Fruit fly (Drosophila melanogaster) whole organism, embryonic: ENCODE results near the gene lilli.

ENCODE experiments used
- Bgb ChIP-seq: fragments of 200-800 bp; sonication (Bioruptor generic); IDR thresholded peaks from 2 replicates; pipeline ENCODE4 v1.3.6; 2022; ENCODE audit warnings: missing biosample characterization, missing genetic modification characterization; ENCODE audit not compliant: partially characterized antibody
- BtbVII ChIP-seq: fragments of 200-800 bp; sonication (Bioruptor generic); optimal IDR thresholded peaks from 3 replicates; lab custom pipeline; 2017; ENCODE audit warnings: missing biosample characterization, mild to moderate bottlenecking, missing genetic modification characterization
- CG10654 ChIP-seq: fragments of 200-800 bp; sonication (Bioruptor generic); optimal IDR thresholded peaks from 2 replicates; lab custom pipeline; 2016; ENCODE audit warnings: missing biosample characterization, missing genetic modification characterization
- CG12391 ChIP-seq: fragments of 200-800 bp; sonication (Bioruptor generic); optimal IDR thresholded peaks from 3 replicates; lab custom pipeline; 2018; ENCODE audit warnings: missing biosample characterization, mild to moderate bottlenecking, missing genetic modification characterization, moderate library complexity
- CG13296 ChIP-seq: fragments of 200-800 bp; sonication (Bioruptor generic); optimal IDR thresholded peaks from 3 replicates; lab custom pipeline; 2018; ENCODE audit warnings: missing biosample characterization, mild to moderate bottlenecking, missing genetic modification characterization
- CG13624 ChIP-seq: fragments of 200-800 bp; sonication (Bioruptor generic); optimal IDR thresholded peaks from 2 replicates; lab custom pipeline; 2016; ENCODE audit warnings: missing biosample characterization, missing genetic modification characterization
- CG14667 ChIP-seq: fragments of 200-800 bp; sonication (Bioruptor generic); IDR thresholded peaks from 2 replicates; pipeline ENCODE4 v1.3.6; 2022; ENCODE audit warnings: missing biosample characterization, missing genetic modification characterization
- CG15073 ChIP-seq: fragments of 200-800 bp; sonication (Bioruptor generic); optimal IDR thresholded peaks from 2 replicates; lab custom pipeline; 2016; ENCODE audit warnings: missing biosample characterization, missing genetic modification characterization
- CG15514 ChIP-seq: fragments of 200-800 bp; sonication (Bioruptor generic); optimal IDR thresholded peaks from 3 replicates; lab custom pipeline; 2017; ENCODE audit warnings: missing biosample characterization, missing genetic modification characterization, mild to moderate bottlenecking, moderate library complexity, missing genetic modification reagents
- CG17361 ChIP-seq: fragments of 200-800 bp; sonication (Bioruptor generic); IDR thresholded peaks from 3 replicates; pipeline ENCODE4 v1.3.6; 2022; ENCODE audit warnings: missing biosample characterization, missing genetic modification characterization
- CG17829 ChIP-seq: fragments of 200-800 bp; optimal IDR thresholded peaks from 2 replicates; lab custom pipeline; 2019; ENCODE audit warnings: missing biosample characterization, mild to moderate bottlenecking, missing genetic modification characterization, moderate library complexity
- CG2202 ChIP-seq: fragments of 200-800 bp; sonication (Bioruptor generic); optimal IDR thresholded peaks from 2 replicates; lab custom pipeline; 2018; ENCODE audit warnings: missing biosample characterization, mild to moderate bottlenecking, missing genetic modification characterization
- CG2889 ChIP-seq: fragments of 200-800 bp; sonication (Bioruptor generic); IDR thresholded peaks from 3 replicates; pipeline ENCODE4 v1.3.6; 2022; ENCODE audit warnings: missing biosample characterization, missing genetic modification characterization
- CG3065 ChIP-seq: fragments of 200-800 bp; sonication (Bioruptor generic); optimal IDR thresholded peaks from 2 replicates; lab custom pipeline; 2016; ENCODE audit warnings: missing biosample characterization, missing genetic modification characterization
- CG32772 ChIP-seq: fragments of 200-800 bp; sonication (Bioruptor generic); IDR thresholded peaks from 2 replicates; pipeline ENCODE4 v1.3.6; 2022; ENCODE audit warnings: missing biosample characterization, missing genetic modification characterization
- CG34376 ChIP-seq: fragments of 200-800 bp; sonication (Bioruptor generic); optimal IDR thresholded peaks from 2 replicates; lab custom pipeline; 2018; ENCODE audit warnings: missing biosample characterization, mild to moderate bottlenecking, missing genetic modification characterization
- CG3995 ChIP-seq: fragments of 200-800 bp; sonication (Bioruptor generic); optimal IDR thresholded peaks from 3 replicates; lab custom pipeline; 2016; ENCODE audit warnings: missing biosample characterization, missing genetic modification characterization
- CG6272 ChIP-seq: fragments of 200-800 bp; sonication (Bioruptor generic); IDR thresholded peaks from 2 replicates; pipeline ENCODE4 v1.3.6; 2022; ENCODE audit warnings: missing biosample characterization, missing genetic modification characterization
- CG7928 ChIP-seq: fragments of 200-800 bp; sonication (Bioruptor generic); optimal IDR thresholded peaks from 2 replicates; lab custom pipeline; 2017; ENCODE audit warnings: missing biosample characterization, mild to moderate bottlenecking, missing genetic modification characterization
- CG8359 ChIP-seq: fragments of 200-800 bp; sonication (Bioruptor generic); optimal IDR thresholded peaks from 2 replicates; lab custom pipeline; 2017; ENCODE audit warnings: missing biosample characterization, mild to moderate bottlenecking, missing genetic modification characterization, borderline replicate concordance
- CG9609 ChIP-seq: fragments of 200-800 bp; sonication (Bioruptor generic); optimal IDR thresholded peaks from 3 replicates; lab custom pipeline; 2016; ENCODE audit warnings: missing biosample characterization, missing genetic modification characterization
- D19A ChIP-seq: fragments of 200-800 bp; optimal IDR thresholded peaks from 3 replicates; lab custom pipeline; 2019; ENCODE audit warnings: missing biosample characterization, mild to moderate bottlenecking, missing genetic modification characterization, moderate library complexity
- Dll ChIP-seq: fragments of 200-800 bp; sonication (Bioruptor generic); IDR thresholded peaks from 4 replicates; pipeline ENCODE4 v1.3.6; 2022; ENCODE audit warnings: missing biosample characterization, missing genetic modification characterization; ENCODE audit not compliant: partially characterized antibody
- E2f2 ChIP-seq: fragments of 200-800 bp; sonication (Bioruptor generic); IDR thresholded peaks from 2 replicates; pipeline ENCODE4 v1.3.6; 2022; ENCODE audit warnings: missing biosample characterization, missing genetic modification characterization
- HHEX ChIP-seq: fragments of 200-800 bp; sonication (Bioruptor generic); optimal IDR thresholded peaks from 3 replicates; lab custom pipeline; 2017; ENCODE audit warnings: missing biosample characterization, mild to moderate bottlenecking, missing genetic modification characterization, missing genetic modification reagents
- HLH54F ChIP-seq: fragments of 200-800 bp; sonication (Bioruptor generic); optimal IDR thresholded peaks from 3 replicates; lab custom pipeline; 2016; ENCODE audit warnings: missing biosample characterization, missing genetic modification characterization
- Kr ChIP-seq: fragments of 200-800 bp; sonication (Bioruptor generic); optimal IDR thresholded peaks from 2 replicates; lab custom pipeline; 2017; ENCODE audit warnings: missing biosample characterization, mild to moderate bottlenecking, missing genetic modification characterization
- Mad ChIP-seq: fragments of 200-800 bp; sonication (Bioruptor generic); optimal IDR thresholded peaks from 2 replicates; lab custom pipeline; 2016; ENCODE audit warnings: missing biosample characterization, missing genetic modification characterization
- Meics ChIP-seq: fragments of 200-800 bp; sonication (Bioruptor generic); optimal IDR thresholded peaks from 2 replicates; lab custom pipeline; 2017; ENCODE audit warnings: missing biosample characterization, mild to moderate bottlenecking, missing genetic modification characterization
- Oaz ChIP-seq: fragments of 200-800 bp; sonication (Bioruptor generic); IDR thresholded peaks from 2 replicates; pipeline ENCODE4 v1.3.6; 2022; ENCODE audit warnings: missing biosample characterization, missing genetic modification characterization
- Six4 ChIP-seq: fragments of 200-800 bp; sonication (Bioruptor generic); optimal IDR thresholded peaks from 2 replicates; lab custom pipeline; 2016; ENCODE audit warnings: missing biosample characterization, missing genetic modification characterization
- Sry-δ ChIP-seq: fragments of 200-800 bp; sonication (Bioruptor generic); optimal IDR thresholded peaks from 2 replicates; lab custom pipeline; 2016; ENCODE audit warnings: missing biosample characterization, missing genetic modification characterization
- Ssrp ChIP-seq: fragments of 200-800 bp; sonication (Bioruptor generic); optimal IDR thresholded peaks from 2 replicates; lab custom pipeline; 2018; ENCODE audit warnings: missing biosample characterization, mild to moderate bottlenecking, missing genetic modification characterization, moderate library complexity
- Taf1 ChIP-seq: fragments of 200-800 bp; sonication (Bioruptor generic); IDR thresholded peaks from 2 replicates; pipeline ENCODE4 v1.3.6; 2022; ENCODE audit warnings: missing biosample characterization, missing genetic modification characterization
- Trl ChIP-seq, 3 experiments: fragments of >200 bp in 2 of 3; fragments of 200-800 bp in 1 of 3; sonication (Bioruptor generic) in 1 of 3; optimal IDR thresholded peaks; 2 replicates in 1 of 3; 3 replicates in 2 of 3; lab custom pipeline; 2016 to 2017; ENCODE audit warnings: missing biosample characterization in 1 of 3, missing genetic modification characterization in 1 of 3
- caup ChIP-seq: fragments of 200-800 bp; sonication (Bioruptor generic); optimal IDR thresholded peaks from 3 replicates; lab custom pipeline; 2017; ENCODE audit warnings: missing biosample characterization, mild to moderate bottlenecking, missing genetic modification characterization, moderate library complexity; ENCODE audit not compliant: severe bottlenecking
- dmrt99B ChIP-seq: fragments of 200-800 bp; sonication (Bioruptor generic); optimal IDR thresholded peaks from 2 replicates; lab custom pipeline; 2018; ENCODE audit warnings: missing biosample characterization, mild to moderate bottlenecking, missing genetic modification characterization, moderate library complexity
- dpn ChIP-seq, 2 experiments: fragments of 200-800 bp; sonication (Bioruptor generic); optimal IDR thresholded peaks; 3 replicates each; lab custom pipeline; 2016; ENCODE audit warnings: missing biosample characterization in 2 of 2, missing genetic modification characterization in 2 of 2
- dysf ChIP-seq: fragments of 200-800 bp; sonication (Bioruptor generic); IDR thresholded peaks from 3 replicates; pipeline ENCODE4 v1.3.6; 2022; ENCODE audit warnings: missing biosample characterization, missing genetic modification characterization
- eyg ChIP-seq: fragments of 200-800 bp; sonication (Bioruptor generic); optimal IDR thresholded peaks from 3 replicates; lab custom pipeline; 2016; ENCODE audit warnings: missing biosample characterization, missing genetic modification characterization
- gcm ChIP-seq: fragments of 200-800 bp; sonication (Bioruptor generic); optimal IDR thresholded peaks from 2 replicates; lab custom pipeline; 2019; ENCODE audit warnings: missing biosample characterization, mild to moderate bottlenecking, missing genetic modification characterization, moderate library complexity
- gsb ChIP-seq: fragments of 200-800 bp; sonication (Bioruptor generic); IDR thresholded peaks from 2 replicates; pipeline ENCODE4 v1.3.6; 2022; ENCODE audit warnings: missing biosample characterization, missing genetic modification characterization
- hbn ChIP-seq: fragments of 200-800 bp; sonication (Bioruptor generic); IDR thresholded peaks from 2 replicates; pipeline ENCODE4 v1.3.6; 2022; ENCODE audit warnings: missing biosample characterization, missing genetic modification characterization; ENCODE audit not compliant: partially characterized antibody
- hth ChIP-seq: fragments of >200 bp; optimal IDR thresholded peaks from 2 replicates; lab custom pipeline; 2017; ENCODE audit warnings: inconsistent platforms
- insv ChIP-seq, 2 experiments: fragments of 200-800 bp; sonication (Bioruptor generic); optimal IDR thresholded peaks; 3 replicates each; lab custom pipeline; 2016 to 2018; ENCODE audit warnings: missing biosample characterization in 2 of 2, missing genetic modification characterization in 2 of 2
- rib ChIP-seq: fragments of 200-800 bp; sonication (Bioruptor generic); IDR thresholded peaks from 2 replicates; pipeline ENCODE4 v1.3.6; 2022; ENCODE audit warnings: missing biosample characterization, missing genetic modification characterization
- seq ChIP-seq: fragments of 200-800 bp; sonication (Bioruptor generic); IDR thresholded peaks from 2 replicates; pipeline ENCODE4 v1.3.6; 2022; ENCODE audit warnings: missing biosample characterization, missing genetic modification characterization
- slp2 ChIP-seq: fragments of 200-800 bp; sonication (Bioruptor generic); optimal IDR thresholded peaks from 2 replicates; lab custom pipeline; 2016; ENCODE audit warnings: missing biosample characterization, missing genetic modification characterization
- vfl ChIP-seq: fragments of 200-800 bp; sonication (Bioruptor generic); optimal IDR thresholded peaks from 2 replicates; lab custom pipeline; 2016; ENCODE audit warnings: missing biosample characterization, missing genetic modification characterization

The lilli gene

dm6 chr2L:2882968-2883702 lies 2.6 kb upstream of the lilli start (continued):
- TF ChIP-seq CG13624 (peak; percentile 20), rib (GFP tag; lab: Robert Waterston, UW) (no peak), CG32772 (GFP tag; lab: Robert Waterston, UW) (no peak), CG17829 (peak; percentile 49), Six4 (peak; percentile 19), Trl (optimal IDR thresholded peaks at IDR 0.05; lab: Kevin White, UChicago) (no peak), Trl (GFP tag; optimal IDR thresholded peaks at IDR 0.05; lab: Kevin White, UChicago) (peak; percentile 43), Kr (GFP tag; lab: Kevin White, UChicago) (no peak), Dll (GFP tag; lab: Robert Waterston, UW) (no peak), CG8359 (GFP tag; lab: Kevin White, UChicago) (no peak), eyg (GFP tag; lab: Kevin White, UChicago) (no peak), Sry-δ (peak; percentile 41), CG10654 (peak; percentile 7), CG3065 (no peak), CG13296 (GFP tag; lab: Kevin White, UChicago) (peak; percentile 66), Oaz (GFP tag; lab: Robert Waterston, UW) (no peak), caup (GFP tag; lab: Kevin White, UChicago) (peak; percentile 26), Meics (GFP tag; lab: Kevin White, UChicago) (peak; percentile 55), dpn (GFP tag; optimal IDR thresholded peaks at IDR 0.05; lab: Kevin White, UChicago) (peak in 1 of 2 experiments; percentile 14), D19A (tag; lab: Kevin White, UChicago) (peak; percentile 48), HLH54F (GFP tag; lab: Kevin White, UChicago) (no peak), CG9609 (GFP tag; lab: Kevin White, UChicago) (no peak), dmrt99B (tag; lab: Kevin White, UChicago) (peak; percentile 48), CG6272 (no peak), gsb (GFP tag; lab: Robert Waterston, UW) (no peak; the same call in 1 of the 2 replicates), CG3995 (peak; percentile 93), Taf1 (GFP tag; lab: Robert Waterston, UW) (no peak), vfl (GFP tag; lab: Kevin White, UChicago) (peak; percentile 31), CG15073 (GFP tag; lab: Kevin White, UChicago) (no peak), BtbVII (GFP tag; lab: Kevin White, UChicago) (peak; percentile 48), CG7928 (GFP tag; lab: Kevin White, UChicago) (peak; percentile 96), CG12391 (peak; percentile 58), slp2 (GFP tag; lab: Kevin White, UChicago) (peak; percentile 5), E2f2 (no peak; the same call in 1 of the 2 replicates), hth (no peak), CG2889 (no peak), insv (GFP tag; optimal IDR thresholded peaks at IDR 0.05; lab: Kevin White, UChicago) (peak in 1 of 2 experiments; percentile 49), seq (GFP tag; lab: Robert Waterston, UW) (0 out of 2 replicates have a peak, but pooled peaks have one; percentile 25), gcm (GFP tag; lab: Kevin White, UChicago) (peak; percentile 51), CG15514 (GFP tag; lab: Kevin White, UChicago) (peak; percentile 68), Mad (GFP tag; lab: Kevin White, UChicago) (peak; percentile 29), Bgb (GFP tag; lab: Robert Waterston, UW) (peak; percentile 46; the same call in 1 of the 2 replicates), Ssrp (tag; lab: Kevin White, UChicago) (peak; percentile 10), HHEX (GFP tag; lab: Kevin White, UChicago) (peak; percentile 50), dysf (GFP tag; lab: Robert Waterston, UW) (peak; percentile 35; the same call in 1 of the 3 replicates), CG17361 (GFP tag; lab: Robert Waterston, UW) (peak; percentile 49; the same call in 2 of the 3 replicates), CG34376 (GFP tag; lab: Kevin White, UChicago) (peak; percentile 47), hbn (GFP tag; lab: Robert Waterston, UW) (no peak), CG14667 (no peak), CG2202 (tag; lab: Kevin White, UChicago) (no peak)
